Fruit fly (Drosophila melanogaster): ENCODE data around the gene gskt.

Gene gskt

DNA sequence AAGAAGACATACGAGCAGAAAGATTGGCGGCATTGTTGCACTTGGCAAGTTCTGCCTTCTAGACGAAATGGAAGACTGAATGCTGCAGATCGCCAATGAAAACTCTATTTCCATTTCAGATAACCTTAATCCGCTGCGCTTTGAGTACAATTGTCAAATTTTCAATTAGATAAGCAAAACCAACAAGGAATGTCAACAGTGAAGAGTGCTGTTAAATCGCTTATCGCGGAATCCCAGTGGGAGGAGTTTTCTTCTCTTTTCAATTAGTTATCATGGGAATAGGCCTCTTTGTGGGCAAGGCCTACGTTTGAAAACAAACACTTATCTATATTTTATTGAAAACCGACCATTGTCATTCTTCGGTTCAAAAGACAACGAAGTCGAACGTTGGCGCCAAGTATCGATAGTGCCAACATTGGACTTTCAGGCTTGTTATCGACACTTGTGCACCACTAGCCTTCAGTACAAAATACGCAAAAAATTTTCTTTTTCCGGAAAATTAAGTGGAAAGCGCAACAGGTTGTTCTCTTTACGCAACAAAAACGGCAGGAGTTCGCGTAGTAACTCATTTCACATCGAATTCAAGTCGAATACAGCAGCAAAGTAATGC lies 23.1 kb downstream of the gskt start, which contains the start of the genes Ugt35D1 and Gcn2:
TSS of gene Ugt35D1 (minus strand) at position 83 of the 610 bp plus-strand sequence.
TSS of gene Gcn2 (plus strand) at position 439 of the 610 bp plus-strand sequence.
- no peak for TF ChIP-seq Vsx1 (GFP tag; optimal IDR thresholded peaks at IDR 0.05)
- peak; percentile 57 for TF ChIP-seq wek (GFP tag; optimal IDR thresholded peaks at IDR 0.05)
- TF ChIP-seq CG6791 (GFP tag; IDR thresholded peaks at IDR 0.05; ENCODE audit: partially characterized antibody): peak; percentile 9; the same call in 1 of the 3 replicates
- TF ChIP-seq CG32532 (GFP tag; IDR thresholded peaks at IDR 0.05): no peak
- peak; percentile 1 for TF ChIP-seq CG18599 (GFP tag; optimal IDR thresholded peaks at IDR 0.05)
- TF ChIP-seq CG12104 (GFP tag; optimal IDR thresholded peaks at IDR 0.05): peak; percentile 53
- no peak for TF ChIP-seq gcm2 (GFP tag; optimal IDR thresholded peaks at IDR 0.05)
- no peak for TF ChIP-seq sima (GFP tag; optimal IDR thresholded peaks at IDR 0.05)
- TF ChIP-seq CG12236 (GFP tag; optimal IDR thresholded peaks at IDR 0.05): peak; percentile 25
- TF ChIP-seq NC2β (GFP tag; optimal IDR thresholded peaks at IDR 0.05): peak; percentile 51
- peak; percentile 43 for TF ChIP-seq Mes4 (GFP tag; optimal IDR thresholded peaks at IDR 0.05)
- TF ChIP-seq CG1602 (GFP tag; optimal IDR thresholded peaks at IDR 0.05): peak; percentile 29
- no peak for TF ChIP-seq unpg (GFP tag; optimal IDR thresholded peaks at IDR 0.05)
- no peak for TF ChIP-seq CG34422 (GFP tag; IDR thresholded peaks at IDR 0.05)
- TF ChIP-seq az2 (GFP tag; optimal IDR thresholded peaks at IDR 0.05): no peak
- TF ChIP-seq CG4360 (GFP tag; IDR thresholded peaks at IDR 0.05): peak; percentile 61
- no peak for TF ChIP-seq CG13424 (tag; optimal IDR thresholded peaks at IDR 0.05)
- TF ChIP-seq CG12299 (tag; optimal IDR thresholded peaks at IDR 0.05): no peak
- TF ChIP-seq CG6254 (GFP tag; optimal IDR thresholded peaks at IDR 0.05): peak; percentile 65
- peak; percentile 58; the same call in 1 of the 2 replicates for TF ChIP-seq CG32767 (GFP tag; IDR thresholded peaks at IDR 0.05)
- TF ChIP-seq sens (GFP tag): peak; percentile 94
- no peak for TF ChIP-seq CG17829 (tag; optimal IDR thresholded peaks at IDR 0.05)
- no peak for TF ChIP-seq twi (tag; optimal IDR thresholded peaks at IDR 0.05)
- TF ChIP-seq Dek (tag; optimal IDR thresholded peaks at IDR 0.05): no peak
- TF ChIP-seq CG10366 (GFP tag; IDR thresholded peaks at IDR 0.05): no peak
- TF ChIP-seq E2f2 (GFP tag; IDR thresholded peaks at IDR 0.05): peak; percentile 92
- TF ChIP-seq HLH3B (GFP tag; IDR thresholded peaks at IDR 0.05): peak; percentile 40; the same call in 1 of the 2 replicates
- TF ChIP-seq hkb (optimal IDR thresholded peaks at IDR 0.05): no peak
- peak; percentile 68 for TF ChIP-seq hkb (GFP tag; IDR thresholded peaks at IDR 0.05)
- peak; percentile 64 for TF ChIP-seq CG14710 (tag; optimal IDR thresholded peaks at IDR 0.05)
- TF ChIP-seq sna (GFP tag; IDR thresholded peaks at IDR 0.05; ENCODE audit: partially characterized antibody): peak; percentile 58; the same call in 1 of the 2 replicates
- TF ChIP-seq Lhr (GFP tag; optimal IDR thresholded peaks at IDR 0.05): peak; percentile 57
- no peak for TF ChIP-seq CG17361 (GFP tag; IDR thresholded peaks at IDR 0.05)
- no peak for TF ChIP-seq h (optimal IDR thresholded peaks at IDR 0.05)
- TF ChIP-seq toy (GFP tag; IDR thresholded peaks at IDR 0.05): no peak
- no peak for TF ChIP-seq esg (GFP tag; conservative IDR thresholded peaks at IDR 0.05)
- TF ChIP-seq CG4424 (GFP tag; optimal IDR thresholded peaks at IDR 0.05): no peak
- TF ChIP-seq Hey (tag; optimal IDR thresholded peaks at IDR 0.05): no peak
- no peak for TF ChIP-seq CG7372 (GFP tag; IDR thresholded peaks at IDR 0.05)
- peak; percentile 38; the same call in 1 of the 2 replicates for TF ChIP-seq CG11247 (GFP tag; IDR thresholded peaks at IDR 0.05)
- no peak for TF ChIP-seq CG10321 (GFP tag; IDR thresholded peaks at IDR 0.05)
- no peak for TF ChIP-seq hb (GFP tag; IDR thresholded peaks at IDR 0.05; ENCODE audit: partially characterized antibody)
- TF ChIP-seq hbn (GFP tag; IDR thresholded peaks at IDR 0.05; ENCODE audit: partially characterized antibody): peak; percentile 57
- TF ChIP-seq Kr (GFP tag; optimal IDR thresholded peaks at IDR 0.05): no peak
- TF ChIP-seq CG13624 (GFP tag; optimal IDR thresholded peaks at IDR 0.05): peak; percentile 2
- no peak for TF ChIP-seq sisA (GFP tag; IDR thresholded peaks at IDR 0.05)
- no peak for TF ChIP-seq CG30403 (GFP tag; optimal IDR thresholded peaks at IDR 0.05)
- TF ChIP-seq gro (GFP tag; optimal IDR thresholded peaks at IDR 0.05): no peak
- peak; percentile 75 for TF ChIP-seq CG33557 (GFP tag; optimal IDR thresholded peaks at IDR 0.05)
- TF ChIP-seq croc (GFP tag; conservative IDR thresholded peaks at IDR 0.05): no peak
- TF ChIP-seq ftz-f1 (GFP tag; optimal IDR thresholded peaks at IDR 0.05): no peak
